Fruit fly (Drosophila melanogaster): ENCODE results near the gene Edc3.
A peak's percentile ranks its signal among the peaks of the same experiment; 100 is the strongest.

Gene Edc3

DNA sequence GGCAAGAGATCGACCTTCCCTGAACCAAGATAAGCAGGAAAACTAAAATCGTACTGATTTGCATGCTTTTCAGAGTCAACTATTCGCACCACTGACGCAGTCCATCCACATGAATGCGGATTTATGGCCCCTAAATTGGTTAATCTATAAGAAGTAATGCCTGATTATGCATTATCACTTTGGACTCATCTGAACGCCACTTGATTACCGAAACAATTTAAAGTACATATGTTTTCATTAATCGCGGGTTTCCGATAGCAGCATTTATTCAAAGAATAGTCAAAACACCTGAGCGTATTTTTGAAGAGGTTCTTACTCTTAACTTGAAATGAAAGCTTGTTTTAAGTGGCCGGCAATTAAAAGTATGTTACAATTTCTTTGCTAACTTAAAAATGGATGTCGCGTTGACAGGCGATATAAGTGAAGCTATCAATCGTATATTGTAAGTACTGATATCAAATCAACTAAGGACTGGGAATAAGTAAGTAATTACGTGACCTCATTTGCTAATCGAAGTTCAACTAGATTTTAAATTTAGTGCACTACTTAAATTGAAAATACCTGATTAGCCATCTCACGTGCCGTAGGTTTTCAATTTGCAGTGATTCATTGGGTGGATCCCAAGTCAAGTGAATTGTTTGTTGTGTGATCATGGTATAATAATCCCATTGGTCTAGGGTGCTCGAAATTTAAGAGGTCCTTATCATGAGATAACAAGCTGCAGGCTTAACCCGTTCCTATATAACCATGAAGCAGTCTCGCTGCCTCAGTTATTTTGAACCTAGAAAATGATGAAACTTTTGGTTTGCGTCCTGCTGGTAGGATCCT is 19.6 kb upstream of the Edc3 start, which contains the start of the genes Jon74E and CG7542:
TSS of gene Jon74E (minus strand) at position 79 of the 828 bp plus-strand sequence.
TSS of gene CG7542 (plus strand) at position 778 of the 828 bp plus-strand sequence.
- TF ChIP-seq HmgZ (tag; optimal IDR thresholded peaks at IDR 0.05): peak; percentile 2
- TF ChIP-seq Oli (tag; optimal IDR thresholded peaks at IDR 0.05): no peak
- no peak for TF ChIP-seq al (GFP tag; IDR thresholded peaks at IDR 0.05)
- no peak for TF ChIP-seq Nf-YA (GFP tag; IDR thresholded peaks at IDR 0.05)
- TF ChIP-seq sug (tag; optimal IDR thresholded peaks at IDR 0.05): peak; percentile 50
- no peak for TF ChIP-seq GATAe (GFP tag; conservative IDR thresholded peaks at IDR 0.05)
- peak in 1 of 2 experiments; percentile 1 for TF ChIP-seq Trl (optimal IDR thresholded peaks at IDR 0.05)
- no peak for TF ChIP-seq Trl (GFP tag; optimal IDR thresholded peaks at IDR 0.05)
- no peak for TF ChIP-seq PHDP (tag; optimal IDR thresholded peaks at IDR 0.05)
- TF ChIP-seq CG15601 (tag; optimal IDR thresholded peaks at IDR 0.05): peak; percentile 93
- TF ChIP-seq peb (GFP tag; IDR thresholded peaks at IDR 0.05): no peak
- peak; percentile 20 for TF ChIP-seq sens (GFP tag)
- no peak for TF ChIP-seq CG10565 (GFP tag; optimal IDR thresholded peaks at IDR 0.05)
- TF ChIP-seq CG2199 (GFP tag; IDR thresholded peaks at IDR 0.05): peak; percentile 44; the same call in 1 of the 3 replicates
- TF ChIP-seq CTCF (GFP tag; optimal IDR thresholded peaks at IDR 0.05): peak; percentile 1
- peak; percentile 93 for TF ChIP-seq mirr (GFP tag; optimal IDR thresholded peaks at IDR 0.05)
- TF ChIP-seq Dbx (GFP tag; IDR thresholded peaks at IDR 0.05): no peak
- TF ChIP-seq jigr1 (GFP tag; IDR thresholded peaks at IDR 0.05): no peak
- no peak for TF ChIP-seq Xbp1 (GFP tag; optimal IDR thresholded peaks at IDR 0.05)
- TF ChIP-seq CG34376 (GFP tag; optimal IDR thresholded peaks at IDR 0.05): peak; percentile 34
- TF ChIP-seq schlank (tag; optimal IDR thresholded peaks at IDR 0.05): no peak
- 0 out of 4 replicates have a peak, but pooled peaks have one; percentile 21 for TF ChIP-seq chinmo (GFP tag; IDR thresholded peaks at IDR 0.05; ENCODE audit: partially characterized antibody)
- TF ChIP-seq cwo (GFP tag; optimal IDR thresholded peaks at IDR 0.05): peak; percentile 38
- TF ChIP-seq CG11456 (GFP tag; IDR thresholded peaks at IDR 0.05): no peak
- TF ChIP-seq Dip2 (GFP tag; IDR thresholded peaks at IDR 0.05): no peak
- no peak for TF ChIP-seq ap (GFP tag; IDR thresholded peaks at IDR 0.05)
- TF ChIP-seq CG3163 (GFP tag; optimal IDR thresholded peaks at IDR 0.05): peak; percentile 86
- TF ChIP-seq grn (GFP tag; optimal IDR thresholded peaks at IDR 0.05): peak; percentile 14
- TF ChIP-seq mld (GFP tag; IDR thresholded peaks at IDR 0.05; ENCODE audit: partially characterized antibody): no peak
- TF ChIP-seq exex (tag; optimal IDR thresholded peaks at IDR 0.05): peak; percentile 96
- no peak for TF ChIP-seq BtbVII (GFP tag; optimal IDR thresholded peaks at IDR 0.05)

DNA sequence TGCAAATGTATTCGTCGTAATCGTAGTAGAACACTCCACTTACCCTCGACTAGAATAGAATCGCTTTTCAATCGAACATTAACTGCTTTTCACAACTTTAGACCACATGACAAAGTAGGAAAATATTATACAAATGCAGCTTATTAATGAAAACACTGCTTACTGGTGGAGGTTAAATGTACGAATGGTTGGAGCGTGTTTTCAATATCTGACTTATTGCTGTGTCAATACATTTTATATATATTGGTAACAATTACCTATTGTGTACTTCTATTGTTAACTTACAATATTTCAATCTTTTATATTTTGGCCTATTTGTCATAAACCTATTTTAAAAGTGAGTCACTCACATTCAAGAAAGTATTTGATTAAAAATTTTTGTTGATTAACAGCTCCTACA is 10.3 kb upstream of the Edc3 start:
- TF ChIP-seq nmo (GFP tag; optimal IDR thresholded peaks at IDR 0.05) (no peak), sug (tag; optimal IDR thresholded peaks at IDR 0.05) (no peak), az2 (GFP tag; optimal IDR thresholded peaks at IDR 0.05) (no peak), jigr1 (GFP tag; IDR thresholded peaks at IDR 0.05) (no peak), Mad (GFP tag; optimal IDR thresholded peaks at IDR 0.05) (no peak), CG7786 (GFP tag; optimal IDR thresholded peaks at IDR 0.05) (no peak), CG12071 (GFP tag; optimal IDR thresholded peaks at IDR 0.05) (no peak), CG17328 (GFP tag; IDR thresholded peaks at IDR 0.05) (no peak), hbn (GFP tag; IDR thresholded peaks at IDR 0.05; ENCODE audit: partially characterized antibody) (no peak), gro (GFP tag; optimal IDR thresholded peaks at IDR 0.05) (no peak), MESR4 (GFP tag; optimal IDR thresholded peaks at IDR 0.05) (no peak)
